Fruit fly (Drosophila melanogaster): ENCODE data around the gene Rpn2.

Rpn2 gene

dm6 chr3R:29206198-29207011, 53.1 kb downstream of the Rpn2 start:
- TF ChIP-seq CG14711 (tag; optimal IDR thresholded peaks at IDR 0.05) = no peak
- TF ChIP-seq Hr96 (GFP tag; optimal IDR thresholded peaks at IDR 0.05) = no peak
- no peak for TF ChIP-seq Crg-1 (GFP tag; optimal IDR thresholded peaks at IDR 0.05)
- TF ChIP-seq bab1 (GFP tag; optimal IDR thresholded peaks at IDR 0.05) = no peak
- TF ChIP-seq Clk (GFP tag; optimal IDR thresholded peaks at IDR 0.05) = no peak
- TF ChIP-seq tj (GFP tag; optimal IDR thresholded peaks at IDR 0.05) = peak; percentile 62
- no peak for TF ChIP-seq cic (GFP tag; optimal IDR thresholded peaks at IDR 0.05)
- TF ChIP-seq CG11617 (GFP tag; optimal IDR thresholded peaks at IDR 0.05) = no peak
